Fruit fly (Drosophila melanogaster) whole organism, prepupa: ENCODE data around the gene Sugb.

Experiments
- Lpt ChIP-seq: fragments of 200-800 bp; sonication (Bioruptor generic); optimal IDR thresholded peaks from 3 replicates; lab custom pipeline; 2016; ENCODE audit warnings: missing biosample characterization, missing genetic modification characterization
- Sox102F ChIP-seq: fragments of 200-800 bp; sonication (Bioruptor generic); optimal IDR thresholded peaks from 2 replicates; lab custom pipeline; 2016; ENCODE audit warnings: missing biosample characterization, mild to moderate bottlenecking, missing genetic modification characterization

DNA sequence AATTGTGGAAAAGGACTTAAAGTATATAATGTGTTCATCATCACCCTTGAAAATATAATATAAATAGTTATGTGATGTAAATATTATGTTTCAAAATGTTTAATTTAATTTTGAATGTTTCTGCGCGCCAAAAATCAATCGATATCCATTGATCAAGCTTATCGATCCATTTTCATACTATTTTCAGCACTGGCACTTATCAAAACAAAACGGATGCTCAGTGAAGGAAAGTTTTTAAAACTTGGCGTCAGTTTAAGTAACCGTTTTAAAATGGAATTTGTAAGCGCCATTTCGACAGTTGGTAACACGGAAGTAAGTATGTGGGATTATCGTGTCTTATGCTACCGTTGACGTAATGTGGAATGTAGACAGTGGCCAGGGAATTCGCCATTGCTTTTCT is 44.4 kb downstream of the Sugb start, which contains the start of gene sunn:
- no peak for TF ChIP-seq Lpt
- TF ChIP-seq Sox102F (GFP tag; lab: Kevin White, UChicago): no peak
